Worm (Caenorhabditis elegans): ENCODE measurements around the gene cfap-20.

cfap-20 gene

DNA sequence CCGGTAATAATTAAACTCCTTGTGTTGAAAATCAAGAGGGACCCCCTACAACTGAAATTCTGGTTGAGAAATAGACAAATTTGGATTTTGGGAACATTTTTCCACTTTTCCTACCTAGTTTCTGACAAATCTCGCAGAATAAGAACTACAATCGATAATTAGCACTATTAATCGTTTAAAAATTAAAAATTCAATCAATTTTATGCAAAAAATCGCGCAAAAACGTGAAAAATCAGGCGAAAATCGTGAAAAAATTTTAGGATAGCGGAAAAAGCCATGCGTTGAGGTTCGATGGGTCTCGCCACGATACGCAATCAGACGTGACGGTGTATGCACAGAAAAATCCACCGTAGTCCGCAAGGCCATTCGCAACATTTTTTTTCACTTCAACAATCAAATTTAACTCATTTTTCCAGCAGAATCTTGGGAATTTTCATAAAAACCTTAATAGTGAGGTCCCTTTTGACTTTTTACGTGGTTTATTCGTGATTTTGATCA, 32.2 kb downstream of the cfap-20 start, which contains the start of gene lias-1 (continued):
- no peak for TF ChIP-seq hlh-15 (tag; optimal IDR thresholded peaks at IDR 0.05)
- TF ChIP-seq C38D4.7 (GFP tag; optimal IDR thresholded peaks at IDR 0.05) = no peak
- TF ChIP-seq C08G9.2 (tag; optimal IDR thresholded peaks at IDR 0.05) = no peak
- TF ChIP-seq ceh-30 (tag; optimal IDR thresholded peaks at IDR 0.05) = peak; percentile 54
- TF ChIP-seq odd-2 (tag; optimal IDR thresholded peaks at IDR 0.05) = no peak
- TF ChIP-seq hlh-13 (GFP tag; optimal IDR thresholded peaks at IDR 0.05) = no peak
- TF ChIP-seq pag-3 (tag; optimal IDR thresholded peaks at IDR 0.05; ENCODE audit: borderline replicate concordance) = no peak
- no peak for TF ChIP-seq fax-1 (tag; optimal IDR thresholded peaks at IDR 0.05)
- TF ChIP-seq ceh-14 (tag; optimal IDR thresholded peaks at IDR 0.05) = peak; percentile 32
- peak; percentile 52 for TF ChIP-seq ztf-16 (tag; optimal IDR thresholded peaks at IDR 0.05)
- TF ChIP-seq Y22D7AL.16 (tag; optimal IDR thresholded peaks at IDR 0.05) = no peak
- no peak for TF ChIP-seq npax-4 (tag; optimal IDR thresholded peaks at IDR 0.05)
- TF ChIP-seq unc-55 (GFP tag; optimal IDR thresholded peaks at IDR 0.05) = peak; percentile 54
- no peak for TF ChIP-seq pha-4 (tag; optimal IDR thresholded peaks at IDR 0.05)
- TF ChIP-seq unc-3 (GFP tag; conservative IDR thresholded peaks at IDR 0.05) = 0 out of 2 replicates have a peak, but pooled peaks have one; percentile 10
- TF ChIP-seq unc-3 (tag; optimal IDR thresholded peaks at IDR 0.05) = no peak
- no peak for TF ChIP-seq K02D7.2 (tag; optimal IDR thresholded peaks at IDR 0.05)
- peak; percentile 67 for TF ChIP-seq pax-1 (tag; optimal IDR thresholded peaks at IDR 0.05)
- no peak for TF ChIP-seq fkh-10 (GFP tag; optimal IDR thresholded peaks at IDR 0.05)
- peak; percentile 35 for TF ChIP-seq madf-2 (tag; optimal IDR thresholded peaks at IDR 0.05)
- no peak for TF ChIP-seq pros-1 (tag; optimal IDR thresholded peaks at IDR 0.05)
- TF ChIP-seq nfya-1 (tag; optimal IDR thresholded peaks at IDR 0.05) = peak; percentile 86
- no peak for TF ChIP-seq ets-4 (tag; optimal IDR thresholded peaks at IDR 0.05)
- TF ChIP-seq ceh-48 (tag; optimal IDR thresholded peaks at IDR 0.05) = peak; percentile 5
- TF ChIP-seq elt-2 (tag; optimal IDR thresholded peaks at IDR 0.05) = no peak
- TF ChIP-seq lim-6 (tag; optimal IDR thresholded peaks at IDR 0.05) = no peak
- no peak for TF ChIP-seq sox-2 (GFP tag; IDR thresholded peaks at IDR 0.05)
- TF ChIP-seq ceh-31 (tag; optimal IDR thresholded peaks at IDR 0.05) = peak; percentile 60
- no peak for TF ChIP-seq mec-3 (tag; optimal IDR thresholded peaks at IDR 0.05; ENCODE audit: borderline replicate concordance)
- TF ChIP-seq che-1 (tag; optimal IDR thresholded peaks at IDR 0.05) = no peak
- no peak for TF ChIP-seq K09A11.1 (tag; optimal IDR thresholded peaks at IDR 0.05; ENCODE audit: insufficient read depth)
- no peak for TF ChIP-seq ceh-9 (tag; optimal IDR thresholded peaks at IDR 0.05)
- TF ChIP-seq hlh-6 (tag; optimal IDR thresholded peaks at IDR 0.05) = no peak
- no peak for TF ChIP-seq hlh-8 (tag; optimal IDR thresholded peaks at IDR 0.05)
- no peak for TF ChIP-seq gmeb-2 (tag; optimal IDR thresholded peaks at IDR 0.05)
- TF ChIP-seq ref-2 (tag; optimal IDR thresholded peaks at IDR 0.05) = no peak
- TF ChIP-seq nhr-232 (tag; optimal IDR thresholded peaks at IDR 0.05) = no peak
- TF ChIP-seq rnt-1 (tag; optimal IDR thresholded peaks at IDR 0.05) = peak; percentile 3
- TF ChIP-seq ceh-19 (GFP tag; optimal IDR thresholded peaks at IDR 0.05) = no peak
- TF ChIP-seq ahr-1 (tag; optimal IDR thresholded peaks at IDR 0.05) = no peak

DNA sequence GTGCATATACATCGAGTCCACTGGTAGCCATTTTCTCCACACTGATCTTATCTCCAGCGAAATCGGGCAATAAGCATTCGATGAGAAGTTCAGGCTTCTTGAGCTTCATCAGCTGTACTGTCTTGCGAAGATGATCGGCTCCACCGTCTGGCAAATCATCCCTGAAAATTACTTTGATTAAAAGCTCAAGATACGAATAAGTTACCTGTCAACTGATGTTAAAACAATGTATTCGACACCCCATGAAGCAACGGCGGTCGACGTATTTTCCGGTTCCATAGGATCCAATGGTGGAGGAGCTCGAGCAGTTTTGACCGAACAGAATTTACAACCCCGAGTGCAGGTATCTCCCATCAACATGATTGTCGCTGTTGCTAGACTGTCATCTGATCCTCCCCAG, 33.1 kb downstream of the cfap-20 start:
- no peak for TF ChIP-seq odd-2 (tag; optimal IDR thresholded peaks at IDR 0.05)
- TF ChIP-seq hlh-15 (tag; optimal IDR thresholded peaks at IDR 0.05) = no peak
- TF ChIP-seq K09A11.1 (tag; optimal IDR thresholded peaks at IDR 0.05; ENCODE audit: insufficient read depth) = no peak
- TF ChIP-seq pax-1 (tag; optimal IDR thresholded peaks at IDR 0.05) = no peak
- no peak for TF ChIP-seq ref-2 (tag; optimal IDR thresholded peaks at IDR 0.05)
- TF ChIP-seq mec-3 (tag; optimal IDR thresholded peaks at IDR 0.05; ENCODE audit: borderline replicate concordance) = no peak
- no peak for TF ChIP-seq npax-4 (tag; optimal IDR thresholded peaks at IDR 0.05)
- no peak for TF ChIP-seq sox-4 (tag; optimal IDR thresholded peaks at IDR 0.05)
- TF ChIP-seq dve-1 (tag; optimal IDR thresholded peaks at IDR 0.05) = no peak
- TF ChIP-seq ceh-48 (tag; optimal IDR thresholded peaks at IDR 0.05) = no peak
